Worm (Caenorhabditis elegans) whole organism, L1 larva: Measurements from ENCODE around the gene E01G6.2.

Source experiments
- F16B12.6 ChIP-seq: fragments of 150-350 bp; optimal IDR thresholded peaks from 2 replicates; lab custom pipeline; 2014; ENCODE audit warnings: missing biosample characterization, missing genetic modification characterization
- aly-2 ChIP-seq: fragments of 150-350 bp; optimal IDR thresholded peaks from 2 replicates; lab custom pipeline; 2014; ENCODE audit warnings: missing biosample characterization, missing genetic modification characterization
- ama-1 ChIP-seq: fragments of 150-350 bp; optimal IDR thresholded peaks from 2 replicates; lab custom pipeline; 2014
- dpl-1 ChIP-seq, 3 experiments: fragments of 150-350 bp in 2 of 3; sonication (generic microtip) in 1 of 3; optimal IDR thresholded peaks; 2 replicates each; lab custom pipeline; 2014 to 2017; ENCODE audit warnings: missing biosample characterization in 3 of 3, missing genetic modification characterization in 3 of 3, missing genetic modification reagents in 3 of 3
- efl-1 ChIP-seq, 4 experiments: fragments of 150-350 bp; optimal IDR thresholded peaks in 3 of 4; peaks in 1 of 4; 1 replicate in 1 of 4; 2 replicates in 3 of 4; lab custom pipeline; 2014; ENCODE audit warnings: missing biosample characterization in 2 of 4, missing genetic modification characterization in 2 of 4, missing genetic modification reagents in 2 of 4
- egl-13 ChIP-seq: sonication (generic microtip); optimal IDR thresholded peaks from 2 replicates; lab custom pipeline; 2016; ENCODE audit warnings: missing genotype, missing genetic modification reagents, missing genetic modification characterization, missing compliant biosample characterization
- hlh-4 ChIP-seq: sonication (generic microtip); optimal IDR thresholded peaks from 2 replicates; lab custom pipeline; 2016; ENCODE audit warnings: mild to moderate bottlenecking, missing genetic modification characterization, missing compliant biosample characterization
- mdl-1 ChIP-seq, 2 experiments: fragments of 150-350 bp; optimal IDR thresholded peaks; 2 replicates each; lab custom pipeline; 2014 to 2017; ENCODE audit warnings: missing biosample characterization in 2 of 2, missing genetic modification characterization in 2 of 2, inconsistent platforms in 1 of 2
- mep-1 ChIP-seq: fragments of 150-350 bp; optimal IDR thresholded peaks from 2 replicates; lab custom pipeline; 2014; ENCODE audit warnings: missing biosample characterization, missing genetic modification characterization
- nhr-19 ChIP-seq: fragments of 200-800 bp; sonication (Bioruptor generic); conservative IDR thresholded peaks from 2 replicates; pipeline ENCODE4 v1.3.6; 2022; ENCODE audit warnings: missing genetic modification characterization, missing compliant biosample characterization
- nhr-28 ChIP-seq: fragments of 150-350 bp; optimal IDR thresholded peaks from 2 replicates; lab custom pipeline; 2014; ENCODE audit warnings: missing biosample characterization, missing genetic modification characterization
- nhr-77 ChIP-seq: fragments of 150-350 bp; optimal IDR thresholded peaks from 2 replicates; lab custom pipeline; 2014; ENCODE audit warnings: missing biosample characterization, missing genetic modification characterization
- tlp-1 ChIP-seq: fragments of 150-350 bp; optimal IDR thresholded peaks from 2 replicates; lab custom pipeline; 2014; ENCODE audit warnings: missing biosample characterization, missing genetic modification characterization
- ztf-11 ChIP-seq, 2 experiments: sonication (generic microtip); optimal IDR thresholded peaks; 2 replicates each; lab custom pipeline; 2016 to 2017; ENCODE audit warnings: missing genetic modification characterization in 2 of 2, missing biosample characterization in 1 of 2, missing compliant biosample characterization in 1 of 2

DNA sequence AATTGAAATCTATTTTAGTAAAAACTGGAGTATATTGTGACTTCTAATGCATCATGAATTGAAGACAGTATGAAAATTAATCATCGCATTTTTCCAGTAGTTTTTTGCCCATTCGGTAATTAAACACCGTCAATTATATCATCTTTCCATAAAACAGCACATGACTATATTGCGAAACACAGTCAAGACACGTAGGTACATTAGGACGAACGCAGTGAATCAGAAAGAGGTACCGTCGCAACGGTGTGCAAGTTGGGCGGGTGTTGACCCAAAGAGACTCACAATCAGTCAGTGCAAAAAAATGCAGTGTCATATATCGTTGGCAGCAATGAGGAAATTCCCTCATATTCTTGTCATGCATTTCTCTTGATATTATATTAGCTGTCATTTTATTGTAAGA, 22.0 kb upstream of the E01G6.2 start:
- no peak for TF ChIP-seq efl-1 (optimal IDR thresholded peaks at IDR 0.05; lab: Kevin White, UChicago)
- TF ChIP-seq efl-1 (GFP tag; optimal IDR thresholded peaks at IDR 0.05 in 1 of 2; lab: Kevin White, UChicago) = peak in 1 of 2 experiments; percentile 20
- no peak for TF ChIP-seq hlh-4
- TF ChIP-seq tlp-1 (tag; lab: Kevin White, UChicago) = no peak
- no peak for TF ChIP-seq mep-1 (tag; lab: Kevin White, UChicago)
- TF ChIP-seq nhr-28 (tag; lab: Kevin White, UChicago) = no peak
- no peak for TF ChIP-seq ztf-11 (tag; optimal IDR thresholded peaks at IDR 0.05; lab: Kevin White, UChicago)
- TF ChIP-seq nhr-77 (tag; lab: Kevin White, UChicago) = no peak
- TF ChIP-seq ama-1 (lab: Kevin White, UChicago) = no peak
- TF ChIP-seq dpl-1 (GFP tag; optimal IDR thresholded peaks at IDR 0.05; lab: Kevin White, UChicago) = no peak
- TF ChIP-seq aly-2 (tag; lab: Kevin White, UChicago) = no peak
- TF ChIP-seq nhr-19 = no peak
- no peak for TF ChIP-seq egl-13
- TF ChIP-seq mdl-1 (tag; optimal IDR thresholded peaks at IDR 0.05; lab: Kevin White, UChicago) = no peak
- no peak for TF ChIP-seq F16B12.6
